Worm (Caenorhabditis elegans) whole organism, L1 larva: Measurements from ENCODE around the gene D2096.10.

Experiments used
- C04F5.9 ChIP-seq: sonication (generic microtip); optimal IDR thresholded peaks from 2 replicates; lab custom pipeline; 2016; ENCODE audit warnings: missing genetic modification characterization, missing compliant biosample characterization
- C16A3.4 ChIP-seq: fragments of 150-350 bp; optimal IDR thresholded peaks from 2 replicates; lab custom pipeline; 2014; ENCODE audit warnings: missing biosample characterization, missing genetic modification characterization
- C34B4.2 ChIP-seq: sonication (generic microtip); optimal IDR thresholded peaks from 2 replicates; lab custom pipeline; 2017; ENCODE audit warnings: mild to moderate bottlenecking, missing genetic modification characterization, missing compliant biosample characterization
- F16B12.6 ChIP-seq: fragments of 150-350 bp; optimal IDR thresholded peaks from 2 replicates; lab custom pipeline; 2014; ENCODE audit warnings: missing biosample characterization, missing genetic modification characterization
- Y116A8C.19 ChIP-seq: sonication (generic microtip); optimal IDR thresholded peaks from 2 replicates; lab custom pipeline; 2016; ENCODE audit warnings: missing compliant biosample characterization, missing genetic modification characterization, borderline replicate concordance
- aha-1 ChIP-seq: fragments of 150-350 bp; optimal IDR thresholded peaks from 2 replicates; lab custom pipeline; 2014; ENCODE audit warnings: missing biosample characterization, missing genetic modification characterization
- alr-1 ChIP-seq: fragments of 200-800 bp; sonication (Bioruptor generic); optimal IDR thresholded peaks from 2 replicates; lab custom pipeline; 2018; ENCODE audit warnings: borderline replicate concordance, mild to moderate bottlenecking, missing genetic modification characterization, missing compliant biosample characterization
- ama-1 ChIP-seq: fragments of 150-350 bp; optimal IDR thresholded peaks from 2 replicates; lab custom pipeline; 2014
- ceh-63 ChIP-seq: fragments of 200-800 bp; sonication (Bioruptor generic); optimal IDR thresholded peaks from 2 replicates; lab custom pipeline; 2018; ENCODE audit warnings: mild to moderate bottlenecking, missing genetic modification characterization, missing compliant biosample characterization
- ceh-8 ChIP-seq: fragments of 200-800 bp; sonication (Bioruptor generic); optimal IDR thresholded peaks from 2 replicates; lab custom pipeline; 2018; ENCODE audit warnings: mild to moderate bottlenecking, missing genetic modification characterization, moderate library complexity, missing compliant biosample characterization
- ces-1 ChIP-seq: fragments of 150-350 bp; optimal IDR thresholded peaks from 2 replicates; lab custom pipeline; 2014; ENCODE audit warnings: missing biosample characterization, missing genetic modification reagents, missing genetic modification characterization
- efl-1 ChIP-seq, 4 experiments: fragments of 150-350 bp; optimal IDR thresholded peaks in 3 of 4; peaks in 1 of 4; 1 replicate in 1 of 4; 2 replicates in 3 of 4; lab custom pipeline; 2014; ENCODE audit warnings: missing biosample characterization in 2 of 4, missing genetic modification characterization in 2 of 4, missing genetic modification reagents in 2 of 4
- efl-3 ChIP-seq: fragments of 200-800 bp; sonication (Bioruptor generic); optimal IDR thresholded peaks from 2 replicates; lab custom pipeline; 2018; ENCODE audit warnings: mild to moderate bottlenecking, missing genetic modification characterization, missing compliant biosample characterization
- egl-13 ChIP-seq: sonication (generic microtip); optimal IDR thresholded peaks from 2 replicates; lab custom pipeline; 2016; ENCODE audit warnings: missing genotype, missing genetic modification reagents, missing genetic modification characterization, missing compliant biosample characterization
- egl-27 ChIP-seq, 2 experiments: fragments of 150-350 bp in 1 of 2; sonication (generic microtip); optimal IDR thresholded peaks; 3 replicates each; lab custom pipeline; 2017 to 2018; ENCODE audit warnings: missing biosample characterization in 2 of 2, missing genetic modification characterization in 2 of 2, missing genetic modification reagents in 2 of 2
- elt-2 ChIP-seq: sonication (generic microtip); optimal IDR thresholded peaks from 2 replicates; lab custom pipeline; 2016; ENCODE audit warnings: missing genetic modification characterization, mild to moderate bottlenecking, inconsistent platforms, missing compliant biosample characterization, missing genetic modification reagents
- ets-5 ChIP-seq: fragments of 200-800 bp; sonication (Bioruptor generic); IDR thresholded peaks from 2 replicates; pipeline ENCODE4 v1.3.6; 2022; ENCODE audit warnings: missing genetic modification characterization, missing compliant biosample characterization
- fkh-4 ChIP-seq: sonication (generic microtip); optimal IDR thresholded peaks from 2 replicates; lab custom pipeline; 2016; ENCODE audit warnings: missing compliant biosample characterization, missing genetic modification characterization, borderline replicate concordance
- fkh-8 ChIP-seq: sonication (generic microtip); optimal IDR thresholded peaks from 2 replicates; lab custom pipeline; 2016; ENCODE audit warnings: mild to moderate bottlenecking, missing genetic modification characterization, missing compliant biosample characterization
- grh-1 ChIP-seq: fragments of 200-800 bp; sonication (Bioruptor generic); IDR thresholded peaks from 2 replicates; pipeline ENCODE4 v1.3.6; 2022; ENCODE audit warnings: missing genetic modification reagents, missing genetic modification characterization, missing compliant biosample characterization
- hpl-2 ChIP-seq: fragments of 150-350 bp; optimal IDR thresholded peaks from 2 replicates; lab custom pipeline; 2014; ENCODE audit warnings: missing biosample characterization, missing genetic modification reagents, missing genetic modification characterization
- jun-1 ChIP-seq: fragments of 150-350 bp; optimal IDR thresholded peaks from 2 replicates; lab custom pipeline; 2014; ENCODE audit warnings: missing biosample characterization, missing genetic modification reagents, missing genetic modification characterization
- lin-14 ChIP-seq: fragments of 200-800 bp; sonication (Bioruptor generic); optimal IDR thresholded peaks from 2 replicates; lab custom pipeline; 2018; ENCODE audit warnings: mild to moderate bottlenecking, missing genetic modification characterization, moderate library complexity, missing compliant biosample characterization
- lin-35 ChIP-seq, 2 experiments: fragments of 150-350 bp; optimal IDR thresholded peaks; 2 replicates each; lab custom pipeline; 2014; ENCODE audit warnings: missing biosample characterization in 2 of 2, missing genetic modification characterization in 2 of 2, missing genetic modification reagents in 2 of 2
- lin-39 ChIP-seq: fragments of 150-350 bp; optimal IDR thresholded peaks from 2 replicates; lab custom pipeline; 2014; ENCODE audit warnings: missing biosample characterization, missing genetic modification reagents, missing genetic modification characterization
- lsy-2 ChIP-seq, 2 experiments: fragments of 150-350 bp; optimal IDR thresholded peaks; 2 replicates each; lab custom pipeline; 2014; ENCODE audit warnings: missing biosample characterization in 2 of 2, missing genetic modification characterization in 2 of 2
- mdl-1 ChIP-seq, 2 experiments: fragments of 150-350 bp; optimal IDR thresholded peaks; 2 replicates each; lab custom pipeline; 2014 to 2017; ENCODE audit warnings: missing biosample characterization in 2 of 2, missing genetic modification characterization in 2 of 2, inconsistent platforms in 1 of 2
- mef-2 ChIP-seq: fragments of 150-350 bp; optimal IDR thresholded peaks from 2 replicates; lab custom pipeline; 2014; ENCODE audit warnings: missing biosample characterization, missing genetic modification characterization
- mep-1 ChIP-seq: fragments of 150-350 bp; optimal IDR thresholded peaks from 2 replicates; lab custom pipeline; 2014; ENCODE audit warnings: missing biosample characterization, missing genetic modification characterization
- nhr-11 ChIP-seq: fragments of 150-350 bp; optimal IDR thresholded peaks from 2 replicates; lab custom pipeline; 2014; ENCODE audit warnings: missing biosample characterization, missing genetic modification characterization
- nhr-20 ChIP-seq: sonication (generic microtip); optimal IDR thresholded peaks from 2 replicates; lab custom pipeline; 2016; ENCODE audit warnings: mild to moderate bottlenecking, missing genetic modification characterization, missing compliant biosample characterization
- nhr-28 ChIP-seq: fragments of 150-350 bp; optimal IDR thresholded peaks from 2 replicates; lab custom pipeline; 2014; ENCODE audit warnings: missing biosample characterization, missing genetic modification characterization
- nhr-71 ChIP-seq: sonication (generic microtip); optimal IDR thresholded peaks from 2 replicates; lab custom pipeline; 2016; ENCODE audit warnings: mild to moderate bottlenecking, missing genetic modification characterization, moderate library complexity, missing compliant biosample characterization
- nhr-77 ChIP-seq: fragments of 150-350 bp; optimal IDR thresholded peaks from 2 replicates; lab custom pipeline; 2014; ENCODE audit warnings: missing biosample characterization, missing genetic modification characterization
- nhr-84 ChIP-seq: sonication (generic microtip); optimal IDR thresholded peaks from 2 replicates; lab custom pipeline; 2017; ENCODE audit warnings: missing biosample characterization, missing genetic modification characterization
- nhr-85 ChIP-seq: sonication (generic microtip); peaks from one replicate; lab custom pipeline; 2016; ENCODE audit warnings: missing genetic modification characterization, inconsistent platforms, missing compliant biosample characterization
- pag-3 ChIP-seq: sonication (generic microtip); optimal IDR thresholded peaks from 2 replicates; lab custom pipeline; 2017; ENCODE audit warnings: missing genetic modification characterization, mild to moderate bottlenecking, missing compliant biosample characterization, antibody characterized with exemption, borderline replicate concordance; ENCODE audit not compliant: insufficient read depth
- pax-3 ChIP-seq: fragments of 200-800 bp; sonication (Bioruptor generic); optimal IDR thresholded peaks from 2 replicates; lab custom pipeline; 2018; ENCODE audit warnings: mild to moderate bottlenecking, missing genetic modification characterization, moderate library complexity, missing compliant biosample characterization
- pqm-1 ChIP-seq: sonication (generic microtip); optimal IDR thresholded peaks from 3 replicates; lab custom pipeline; 2017; ENCODE audit warnings: missing biosample characterization, missing genetic modification characterization
- rnt-1 ChIP-seq: sonication (generic microtip); optimal IDR thresholded peaks from 2 replicates; lab custom pipeline; 2016; ENCODE audit warnings: mild to moderate bottlenecking, missing genetic modification characterization, moderate library complexity, missing compliant biosample characterization
- skn-1 ChIP-seq: fragments of 150-350 bp; optimal IDR thresholded peaks from 2 replicates; lab custom pipeline; 2014; ENCODE audit warnings: missing biosample characterization, missing genetic modification characterization
- sox-4 ChIP-seq: sonication (generic microtip); optimal IDR thresholded peaks from 2 replicates; lab custom pipeline; 2016; ENCODE audit warnings: missing genetic modification characterization, missing compliant biosample characterization
- sptf-1 ChIP-seq: fragments of 150-350 bp; optimal IDR thresholded peaks from 2 replicates; lab custom pipeline; 2014; ENCODE audit warnings: missing biosample characterization, missing genetic modification characterization
- swsn-7 ChIP-seq: sonication (generic microtip); optimal IDR thresholded peaks from 2 replicates; lab custom pipeline; 2016; ENCODE audit warnings: missing genetic modification characterization, missing compliant biosample characterization
- tbx-2 ChIP-seq: sonication (generic microtip); optimal IDR thresholded peaks from 2 replicates; lab custom pipeline; 2016; ENCODE audit warnings: missing genetic modification characterization, missing compliant biosample characterization
- unc-86 ChIP-seq: sonication (generic microtip); optimal IDR thresholded peaks from 2 replicates; lab custom pipeline; 2016; ENCODE audit warnings: missing genetic modification characterization, missing compliant biosample characterization
- unc-98 ChIP-seq: fragments of 200-800 bp; sonication (Bioruptor generic); IDR thresholded peaks from 2 replicates; pipeline ENCODE4 v1.3.6; 2022; ENCODE audit warnings: missing genetic modification characterization, missing compliant biosample characterization
- vab-15 ChIP-seq: sonication (generic microtip); optimal IDR thresholded peaks from 2 replicates; lab custom pipeline; 2017; ENCODE audit warnings: missing genotype, mild to moderate bottlenecking, missing genetic modification characterization, missing compliant biosample characterization
- xbp-1 ChIP-seq: sonication (generic microtip); optimal IDR thresholded peaks from 2 replicates; lab custom pipeline; 2016; ENCODE audit warnings: missing genetic modification characterization, missing compliant biosample characterization
- zag-1 ChIP-seq: fragments of 150-350 bp; optimal IDR thresholded peaks from 2 replicates; lab custom pipeline; 2014; ENCODE audit warnings: missing biosample characterization, missing genetic modification characterization
- ztf-4 ChIP-seq: fragments of 150-350 bp; optimal IDR thresholded peaks from 2 replicates; lab custom pipeline; 2014; ENCODE audit warnings: missing biosample characterization, missing genetic modification characterization

Gene D2096.10

DNA sequence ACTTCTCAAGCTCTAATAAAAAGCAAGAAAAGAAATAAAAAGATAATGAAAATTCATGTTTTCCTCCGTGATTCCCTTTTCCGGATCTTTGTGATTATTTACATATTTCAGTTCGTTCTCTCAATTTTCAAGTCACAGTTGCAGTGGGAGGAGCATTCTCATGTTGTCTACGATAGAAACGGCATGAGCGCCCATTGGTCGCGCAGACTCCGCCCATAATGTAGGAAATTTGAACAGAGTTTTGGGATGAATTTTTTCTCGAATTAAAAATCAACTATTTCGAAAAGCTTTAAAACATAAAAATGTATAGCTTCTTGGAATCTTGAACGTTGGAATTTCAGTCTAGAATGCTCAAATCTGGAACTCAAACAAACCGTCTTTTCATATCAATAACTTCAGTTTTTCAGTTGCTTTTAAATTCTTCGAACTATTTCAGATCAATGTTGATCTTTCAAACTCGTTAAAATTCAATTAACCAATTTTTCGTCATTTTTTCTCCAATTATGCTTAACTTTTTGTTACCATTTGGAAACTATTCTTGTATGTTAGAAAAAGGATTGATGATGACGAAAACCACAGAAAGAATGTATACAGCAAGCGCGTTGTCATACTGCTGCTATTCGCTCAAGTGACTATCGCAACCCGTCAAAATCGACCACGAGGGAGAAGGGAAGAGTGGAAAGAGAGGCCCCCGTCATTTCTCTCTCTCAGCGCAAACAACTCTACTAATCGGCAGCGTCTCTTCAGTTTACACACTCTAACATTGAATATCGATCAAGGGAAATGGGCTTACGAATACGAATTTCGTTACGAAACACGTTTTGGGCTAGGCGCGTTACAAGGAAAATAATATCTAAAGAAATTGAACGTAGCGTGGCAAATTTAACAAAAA is 42.8 kb upstream of the D2096.10 start (continued):
- TF ChIP-seq ets-5 (GFP tag; lab: Robert Waterston, UW): no peak
- TF ChIP-seq C16A3.4 (tag; lab: Kevin White, UChicago): peak; percentile 65
- TF ChIP-seq lsy-2 (tag; optimal IDR thresholded peaks at IDR 0.05; lab: Kevin White, UChicago): peak; percentile 89 to 91
- TF ChIP-seq egl-27 (tag; optimal IDR thresholded peaks at IDR 0.05; lab: Kevin White, UChicago): peak in 1 of 2 experiments; percentile 68
- TF ChIP-seq Y116A8C.19 (tag; lab: Kevin White, UChicago): no peak
- TF ChIP-seq C04F5.9: peak; percentile 30
- no peak for TF ChIP-seq sox-4
- peak; percentile 78 for TF ChIP-seq nhr-20 (tag; lab: Kevin White, UChicago)
- TF ChIP-seq swsn-7 (tag; lab: Kevin White, UChicago): peak; percentile 70
- peak; percentile 15 for TF ChIP-seq fkh-8 (tag; lab: Kevin White, UChicago)
- peak; percentile 59 for TF ChIP-seq jun-1 (tag; lab: Kevin White, UChicago)
- TF ChIP-seq ztf-4: peak; percentile 88
- TF ChIP-seq C34B4.2 (tag; lab: Kevin White, UChicago): peak; percentile 22
- TF ChIP-seq ceh-8 (GFP tag; lab: Kevin White, UChicago): peak; percentile 24
- TF ChIP-seq nhr-84: peak; percentile 48
- TF ChIP-seq aha-1 (tag; lab: Kevin White, UChicago): no peak
- peak; percentile 71 for TF ChIP-seq mep-1 (tag; lab: Kevin White, UChicago)
- no peak for TF ChIP-seq unc-98
- peak; percentile 98 for TF ChIP-seq ama-1 (lab: Kevin White, UChicago)
- TF ChIP-seq nhr-11 (tag; lab: Kevin White, UChicago): peak; percentile 26
- no peak for TF ChIP-seq fkh-4 (tag; lab: Kevin White, UChicago)
- no peak for TF ChIP-seq mef-2 (tag; lab: Kevin White, UChicago)
- no peak for TF ChIP-seq lin-39 (tag; lab: Kevin White, UChicago)
- peak; percentile 92 for TF ChIP-seq lin-14 (GFP tag; lab: Kevin White, UChicago)
- peak; percentile 21 for TF ChIP-seq egl-13 (tag; lab: Kevin White, UChicago)
- TF ChIP-seq skn-1 (tag; lab: Kevin White, UChicago): peak; percentile 59
- TF ChIP-seq efl-1 (optimal IDR thresholded peaks at IDR 0.05; lab: Kevin White, UChicago): peak; percentile 49 to 66
- TF ChIP-seq efl-1 (GFP tag; optimal IDR thresholded peaks at IDR 0.05 in 1 of 2; lab: Kevin White, UChicago): peak in 1 of 2 experiments; percentile 94
- no peak for TF ChIP-seq pqm-1
- TF ChIP-seq unc-86 (tag; lab: Kevin White, UChicago): peak; percentile 47
- peak; percentile 88 for TF ChIP-seq nhr-85
- TF ChIP-seq ces-1 (GFP tag; lab: Kevin White, UChicago): no peak
- TF ChIP-seq lin-35 (GFP tag; optimal IDR thresholded peaks at IDR 0.05; lab: Kevin White, UChicago): peak; percentile 53 to 65
- TF ChIP-seq tbx-2 (tag; lab: Kevin White, UChicago): peak; percentile 47
- peak; percentile 82 for TF ChIP-seq nhr-71
- TF ChIP-seq xbp-1 (tag; lab: Kevin White, UChicago): peak; percentile 52
- TF ChIP-seq elt-2: peak; percentile 35
- peak; percentile 42 for TF ChIP-seq nhr-77
- TF ChIP-seq vab-15 (tag; lab: Kevin White, UChicago): peak; percentile 58
- TF ChIP-seq zag-1 (tag; lab: Kevin White, UChicago): no peak
- no peak for TF ChIP-seq ceh-63
- no peak for TF ChIP-seq alr-1
- TF ChIP-seq sptf-1 (tag; lab: Kevin White, UChicago): no peak
- TF ChIP-seq efl-3 (GFP tag; lab: Kevin White, UChicago): no peak
- TF ChIP-seq rnt-1 (tag; lab: Kevin White, UChicago): peak; percentile 82
- TF ChIP-seq grh-1 (GFP tag; lab: Robert Waterston, UW): peak; percentile 64
- no peak for TF ChIP-seq F16B12.6 (tag; lab: Kevin White, UChicago)
- TF ChIP-seq pax-3 (tag; lab: Kevin White, UChicago): peak; percentile 45
- TF ChIP-seq hpl-2 (GFP tag; lab: Kevin White, UChicago): peak; percentile 79
- TF ChIP-seq nhr-28: no peak
- peak in 1 of 2 experiments; percentile 92 for TF ChIP-seq mdl-1 (tag; optimal IDR thresholded peaks at IDR 0.05; lab: Kevin White, UChicago)
- TF ChIP-seq pag-3 (tag; lab: Kevin White, UChicago): no peak
